Worm (Caenorhabditis elegans) whole organism, L4 larva: ENCODE data around the gene R05H10.7.
A peak's percentile ranks its signal among the peaks of the same experiment; 100 is the strongest.

Experiments
- D1046.2 ChIP-seq: fragments of 200-800 bp; sonication (Bioruptor generic); IDR thresholded peaks from 2 replicates; pipeline ENCODE4 v1.3.6; 2022; ENCODE audit warnings: missing genetic modification characterization, missing compliant biosample characterization
- F49E8.2 ChIP-seq: sonication (generic microtip); optimal IDR thresholded peaks from 2 replicates; lab custom pipeline; 2016; ENCODE audit warnings: missing compliant biosample characterization, mild to moderate bottlenecking, missing genetic modification characterization, borderline replicate concordance
- R02D3.7 ChIP-seq: fragments of 150-350 bp; sonication (generic microtip); optimal IDR thresholded peaks from 3 replicates; lab custom pipeline; 2014; ENCODE audit warnings: missing biosample characterization, missing genetic modification characterization
- Y48G9A.11 ChIP-seq: fragments of 200-800 bp; sonication (Bioruptor generic); IDR thresholded peaks from 2 replicates; pipeline ENCODE4 v1.3.6; 2022; ENCODE audit warnings: missing genetic modification reagents, missing genetic modification characterization, missing compliant biosample characterization
- Y75B8A.6 ChIP-seq: fragments of 200-800 bp; sonication (Bioruptor generic); IDR thresholded peaks from 2 replicates; pipeline ENCODE4 v1.3.6; 2022; ENCODE audit warnings: missing genetic modification reagents, missing genetic modification characterization, missing compliant biosample characterization
- ZK546.5 ChIP-seq, 2 experiments: sonication (generic microtip); optimal IDR thresholded peaks; 2 replicates each; lab custom pipeline; 2017; ENCODE audit warnings: missing biosample characterization in 2 of 2, missing genetic modification characterization in 2 of 2
- ces-1 ChIP-seq: fragments of 150-350 bp; sonication (generic microtip); optimal IDR thresholded peaks from 4 replicates; lab custom pipeline; 2014; ENCODE audit warnings: missing biosample characterization, missing genetic modification reagents, missing genetic modification characterization
- cey-2 ChIP-seq: sonication (generic microtip); optimal IDR thresholded peaks from 3 replicates; lab custom pipeline; 2017; ENCODE audit warnings: missing genetic modification characterization, mild to moderate bottlenecking, missing compliant biosample characterization, antibody characterized with exemption, borderline replicate concordance; ENCODE audit not compliant: insufficient read depth
- daf-16 ChIP-seq, 3 experiments: sonication (generic microtip); optimal IDR thresholded peaks; 2 replicates each; lab custom pipeline; 2016 to 2017; ENCODE audit warnings: missing genetic modification characterization in 3 of 3, missing genetic modification reagents in 3 of 3, mild to moderate bottlenecking in 2 of 3, missing compliant biosample characterization in 2 of 3, missing biosample characterization in 1 of 3, moderate library complexity in 1 of 3
- dmd-6 ChIP-seq: fragments of 200-800 bp; sonication (Bioruptor generic); IDR thresholded peaks from 2 replicates; pipeline ENCODE4 v1.3.6; 2022; ENCODE audit warnings: missing genetic modification reagents, missing genetic modification characterization, missing compliant biosample characterization
- dve-1 ChIP-seq: sonication (generic microtip); optimal IDR thresholded peaks from 2 replicates; lab custom pipeline; 2017; ENCODE audit warnings: antibody characterized with exemption, mild to moderate bottlenecking, missing genetic modification characterization, missing compliant biosample characterization; ENCODE audit not compliant: insufficient read depth
- gei-8 ChIP-seq: fragments of 200-800 bp; sonication (Bioruptor generic); optimal IDR thresholded peaks from 2 replicates; lab custom pipeline; 2018; ENCODE audit warnings: mild to moderate bottlenecking, missing genetic modification characterization, missing compliant biosample characterization
- hlh-11 ChIP-seq: fragments of 200-800 bp; sonication (Bioruptor generic); optimal IDR thresholded peaks from 2 replicates; lab custom pipeline; 2018; ENCODE audit warnings: mild to moderate bottlenecking, missing genetic modification characterization, missing compliant biosample characterization
- hlh-30 ChIP-seq: sonication (generic microtip); optimal IDR thresholded peaks from 2 replicates; lab custom pipeline; 2017; ENCODE audit warnings: antibody characterized with exemption, mild to moderate bottlenecking, missing genetic modification characterization, missing compliant biosample characterization; ENCODE audit not compliant: insufficient read depth
- lin-15B ChIP-seq: fragments of 150-350 bp; sonication (generic microtip); optimal IDR thresholded peaks from 3 replicates; lab custom pipeline; 2014; ENCODE audit warnings: missing biosample characterization, missing genetic modification characterization
- lir-3 ChIP-seq: sonication (generic microtip); optimal IDR thresholded peaks from 2 replicates; lab custom pipeline; 2016; ENCODE audit warnings: mild to moderate bottlenecking, missing genetic modification characterization, missing compliant biosample characterization
- lsy-2 ChIP-seq, 2 experiments: fragments of 150-350 bp in 1 of 2; sonication (generic microtip) in 1 of 2; optimal IDR thresholded peaks; 2 replicates each; lab custom pipeline; 2014 to 2017; ENCODE audit warnings: missing biosample characterization in 2 of 2, missing genetic modification characterization in 2 of 2
- madf-5 ChIP-seq, 2 experiments: fragments of 200-800 bp; sonication (Bioruptor generic); IDR thresholded peaks; 2 replicates each; pipeline ENCODE4 v1.3.6; 2022; ENCODE audit warnings: missing compliant biosample characterization in 2 of 2, missing genetic modification characterization in 2 of 2
- madf-9 ChIP-seq: fragments of 200-800 bp; sonication (Bioruptor generic); conservative IDR thresholded peaks from 2 replicates; pipeline ENCODE4 v1.3.6; 2022; ENCODE audit warnings: missing genetic modification reagents, missing genetic modification characterization, missing compliant biosample characterization
- mdl-1 ChIP-seq, 2 experiments: fragments of 150-350 bp in 1 of 2; sonication (generic microtip) in 1 of 2; optimal IDR thresholded peaks; 2 replicates each; lab custom pipeline; 2014 to 2017; ENCODE audit warnings: missing biosample characterization in 2 of 2, missing genetic modification characterization in 2 of 2
- mxl-3 ChIP-seq: fragments of 200-800 bp; sonication (Bioruptor generic); optimal IDR thresholded peaks from 2 replicates; lab custom pipeline; 2018; ENCODE audit warnings: mild to moderate bottlenecking, missing genetic modification characterization, missing compliant biosample characterization
- nhr-10 ChIP-seq: fragments of 150-350 bp; optimal IDR thresholded peaks from 2 replicates; lab custom pipeline; 2014; ENCODE audit warnings: missing biosample characterization, missing genetic modification characterization
- nhr-111 ChIP-seq: fragments of 200-800 bp; sonication (Bioruptor generic); optimal IDR thresholded peaks from 2 replicates; lab custom pipeline; 2018; ENCODE audit warnings: mild to moderate bottlenecking, missing genetic modification characterization, missing compliant biosample characterization
- nhr-28 ChIP-seq: fragments of 150-350 bp; optimal IDR thresholded peaks from 2 replicates; lab custom pipeline; 2014; ENCODE audit warnings: missing biosample characterization, missing genetic modification characterization
- nhr-48 ChIP-seq: sonication (generic microtip); optimal IDR thresholded peaks from 2 replicates; lab custom pipeline; 2016; ENCODE audit warnings: mild to moderate bottlenecking, missing genetic modification characterization, missing compliant biosample characterization
- pha-4 ChIP-seq, 2 experiments: fragments of 150-350 bp in 1 of 2; fragments of 200-800 bp in 1 of 2; sonication (Bioruptor generic) in 1 of 2; IDR thresholded peaks in 1 of 2; optimal IDR thresholded peaks in 1 of 2; 2 replicates each; pipeline versions ENCODE4 v1.3.6 to Lab custom; 2014 to 2022; ENCODE audit warnings: missing genetic modification characterization in 2 of 2, missing genetic modification reagents in 2 of 2, missing biosample characterization in 1 of 2, missing compliant biosample characterization in 1 of 2
- pqm-1 ChIP-seq: sonication (generic microtip); optimal IDR thresholded peaks from 2 replicates; lab custom pipeline; 2017; ENCODE audit warnings: missing biosample characterization, missing genetic modification characterization
- set-16 ChIP-seq: fragments of 200-800 bp; sonication (Bioruptor generic); IDR thresholded peaks from 2 replicates; pipeline ENCODE4 v1.3.6; 2022; ENCODE audit warnings: missing genetic modification reagents, missing genetic modification characterization, missing compliant biosample characterization
- snpc-1.2 ChIP-seq: fragments of 200-800 bp; sonication (Bioruptor generic); IDR thresholded peaks from 2 replicates; pipeline ENCODE4 v1.3.6; 2022; ENCODE audit warnings: missing genetic modification reagents, missing genetic modification characterization, missing compliant biosample characterization
- spr-1 ChIP-seq: sonication (generic microtip); optimal IDR thresholded peaks from 2 replicates; lab custom pipeline; 2016; ENCODE audit warnings: mild to moderate bottlenecking, missing genetic modification characterization, missing compliant biosample characterization
- tra-1 ChIP-seq: fragments of 200-800 bp; sonication (Bioruptor generic); IDR thresholded peaks from 2 replicates; pipeline ENCODE4 v1.3.6; 2022; ENCODE audit warnings: missing genetic modification reagents, missing genetic modification characterization, missing compliant biosample characterization
- unc-62 ChIP-seq, 3 experiments: fragments of 150-350 bp in 1 of 3; sonication (generic microtip); optimal IDR thresholded peaks in 2 of 3; peaks in 1 of 3; 1 replicate in 1 of 3; 2 replicates in 2 of 3; lab custom pipeline; 2014 to 2017; ENCODE audit warnings: missing biosample characterization in 3 of 3, missing genetic modification characterization in 3 of 3, missing genetic modification reagents in 3 of 3, missing genotype in 1 of 3
- zag-1 ChIP-seq: fragments of 150-350 bp; optimal IDR thresholded peaks from 2 replicates; lab custom pipeline; 2014; ENCODE audit warnings: missing biosample characterization, missing genetic modification characterization
- zfp-2 ChIP-seq: sonication (generic microtip); optimal IDR thresholded peaks from 2 replicates; lab custom pipeline; 2016; ENCODE audit warnings: mild to moderate bottlenecking, missing genetic modification characterization, missing compliant biosample characterization
- zfp-3 ChIP-seq: fragments of 200-800 bp; sonication (Bioruptor generic); conservative IDR thresholded peaks from 2 replicates; pipeline ENCODE4 v1.3.6; 2022; ENCODE audit warnings: missing genetic modification reagents, missing genetic modification characterization, missing compliant biosample characterization
- zip-11 ChIP-seq: fragments of 200-800 bp; sonication (Bioruptor generic); IDR thresholded peaks from 2 replicates; pipeline ENCODE4 v1.3.6; 2022; ENCODE audit warnings: missing genetic modification characterization, missing compliant biosample characterization
- ztf-7 ChIP-seq: fragments of 150-350 bp; optimal IDR thresholded peaks from 2 replicates; lab custom pipeline; 2014; ENCODE audit warnings: missing biosample characterization, missing genetic modification characterization

Gene R05H10.7

ce11 chrII:14825413-14825812, 29.9 kb upstream of the R05H10.7 start (continued):
- TF ChIP-seq set-16, result no peak
- no peak for TF ChIP-seq pha-4 (GFP tag; IDR thresholded peaks at IDR 0.05; lab: Robert Waterston, UW)
- no peak for TF ChIP-seq pha-4 (tag; optimal IDR thresholded peaks at IDR 0.05; lab: Kevin White, UChicago)
- peak; percentile 6 for TF ChIP-seq nhr-10
- TF ChIP-seq lsy-2 (tag; optimal IDR thresholded peaks at IDR 0.05; lab: Kevin White, UChicago), result no peak
- no peak for TF ChIP-seq Y48G9A.11 (GFP tag; lab: Robert Waterston, UW)
- TF ChIP-seq ces-1 (GFP tag; lab: Kevin White, UChicago), result no peak
- peak; percentile 51 for TF ChIP-seq dmd-6 (GFP tag; lab: Robert Waterston, UW)
- TF ChIP-seq D1046.2 (GFP tag; lab: Robert Waterston, UW), result no peak
- no peak for TF ChIP-seq madf-5 (GFP tag; IDR thresholded peaks at IDR 0.05; lab: Robert Waterston, UW)
- no peak for TF ChIP-seq F49E8.2 (tag; lab: Kevin White, UChicago)
- TF ChIP-seq nhr-111, result no peak
- no peak for TF ChIP-seq zfp-3 (GFP tag; lab: Robert Waterston, UW)
- no peak for TF ChIP-seq R02D3.7 (tag; lab: Kevin White, UChicago)
- no peak for TF ChIP-seq pqm-1 (tag; lab: Kevin White, UChicago)
- no peak for TF ChIP-seq Y75B8A.6 (GFP tag; lab: Robert Waterston, UW)
- peak; percentile 45 for TF ChIP-seq hlh-11

ce11 chrII:14832055-14832454, 23.3 kb upstream of the R05H10.7 start:
- TF ChIP-seq dmd-6 (GFP tag; lab: Robert Waterston, UW), result no peak
- no peak for TF ChIP-seq zfp-2
- no peak for TF ChIP-seq unc-62 (GFP tag; optimal IDR thresholded peaks at IDR 0.05 in 1 of 2; lab: Kevin White, UChicago)
- TF ChIP-seq unc-62 (tag; optimal IDR thresholded peaks at IDR 0.05; lab: Kevin White, UChicago), result no peak
- TF ChIP-seq spr-1 (tag; lab: Kevin White, UChicago), result no peak
- TF ChIP-seq lin-15B (tag; lab: Kevin White, UChicago), result no peak
- TF ChIP-seq lir-3 (tag; lab: Kevin White, UChicago), result no peak
- no peak for TF ChIP-seq zip-11 (GFP tag; lab: Robert Waterston, UW)
- TF ChIP-seq ZK546.5 (tag; optimal IDR thresholded peaks at IDR 0.05; lab: Kevin White, UChicago), result no peak

ce11 chrII:14838596-14839215, 16.6 kb upstream of the R05H10.7 start:
- TF ChIP-seq daf-16 (GFP tag; optimal IDR thresholded peaks at IDR 0.05; lab: Kevin White, UChicago) (no peak), daf-16 (tag; optimal IDR thresholded peaks at IDR 0.05; lab: Kevin White, UChicago) (peak; percentile 43), lsy-2 (tag; optimal IDR thresholded peaks at IDR 0.05; lab: Kevin White, UChicago) (peak in 1 of 2 experiments; percentile 26), unc-62 (GFP tag; optimal IDR thresholded peaks at IDR 0.05 in 1 of 2; lab: Kevin White, UChicago) (peak in 1 of 2 experiments; percentile 11), unc-62 (tag; optimal IDR thresholded peaks at IDR 0.05; lab: Kevin White, UChicago) (no peak), mdl-1 (tag; optimal IDR thresholded peaks at IDR 0.05; lab: Kevin White, UChicago) (peak in 1 of 2 experiments; percentile 56), dve-1 (tag; lab: Kevin White, UChicago) (peak; percentile 35), gei-8 (peak; percentile 19), dmd-6 (GFP tag; lab: Robert Waterston, UW) (peak; percentile 82), nhr-10 (no peak), hlh-30 (tag; lab: Kevin White, UChicago) (peak; percentile 56), nhr-48 (tag; lab: Kevin White, UChicago) (peak; percentile 70), madf-9 (no peak), nhr-28 (tag; lab: Kevin White, UChicago) (peak; percentile 87), zag-1 (no peak), mxl-3 (peak; percentile 97), cey-2 (tag; lab: Kevin White, UChicago) (peak; percentile 31), tra-1 (GFP tag; lab: Robert Waterston, UW) (no peak), ztf-7 (tag; lab: Kevin White, UChicago) (no peak), hlh-11 (peak; percentile 8), snpc-1.2 (GFP tag; lab: Robert Waterston, UW) (no peak)
